Worm (Caenorhabditis elegans) whole organism, L4/young adult: ENCODE data around the gene T21D12.11.

ENCODE experiments used
- dao-5 ChIP-seq: sonication (generic microtip); optimal IDR thresholded peaks from 2 replicates; lab custom pipeline; 2016; ENCODE audit warnings: missing genotype, missing genetic modification characterization, moderate library complexity, missing compliant biosample characterization
- him-1 ChIP-seq: sonication (generic microtip); optimal IDR thresholded peaks from 2 replicates; lab custom pipeline; 2016; ENCODE audit warnings: missing genotype, missing genetic modification reagents, missing genetic modification characterization, missing compliant biosample characterization

ce11 chrIV:307205-307604 lies 38.0 kb downstream of the T21D12.11 start, which contains the start of gene swt-1:
- no peak for TF ChIP-seq him-1
- no peak for TF ChIP-seq dao-5 (tag; lab: Kevin White, UChicago)
